Fruit fly (Drosophila melanogaster) whole organism, embryonic: ENCODE data around the gene Usp14.

ENCODE experiments used
- Awh ChIP-seq: fragments of 200-800 bp; sonication (Bioruptor generic); IDR thresholded peaks from 2 replicates; pipeline ENCODE4, ENCODE4 v1.3.6; 2022; ENCODE audit warnings: missing biosample characterization, missing genetic modification characterization
- CG11456 ChIP-seq: fragments of 200-800 bp; sonication (Bioruptor generic); IDR thresholded peaks from 3 replicates; pipeline ENCODE4 v1.3.6; 2022; ENCODE audit warnings: missing biosample characterization, missing genetic modification characterization
- CG11560 ChIP-seq: fragments of 200-800 bp; sonication (Bioruptor generic); IDR thresholded peaks from 3 replicates; pipeline ENCODE4 v1.3.6; 2022; ENCODE audit warnings: missing biosample characterization, missing genetic modification characterization
- CG11696 ChIP-seq: fragments of 200-800 bp; sonication (Bioruptor generic); IDR thresholded peaks from 2 replicates; pipeline ENCODE4 v1.3.6; 2022; ENCODE audit warnings: missing biosample characterization, missing genetic modification characterization
- CG12769 ChIP-seq: fragments of 200-800 bp; sonication (Bioruptor generic); optimal IDR thresholded peaks from 2 replicates; lab custom pipeline; 2019; ENCODE audit warnings: missing biosample characterization, mild to moderate bottlenecking, missing genetic modification characterization, moderate library complexity
- CG13287 ChIP-seq: fragments of 200-800 bp; sonication (Bioruptor generic); IDR thresholded peaks from 2 replicates; pipeline ENCODE4 v1.3.6; 2022; ENCODE audit warnings: missing biosample characterization, missing genetic modification characterization; ENCODE audit not compliant: partially characterized antibody
- CG15073 ChIP-seq: fragments of 200-800 bp; sonication (Bioruptor generic); optimal IDR thresholded peaks from 2 replicates; lab custom pipeline; 2016; ENCODE audit warnings: missing biosample characterization, missing genetic modification characterization
- CG16779 ChIP-seq: fragments of 200-800 bp; sonication (Bioruptor generic); IDR thresholded peaks from 2 replicates; pipeline ENCODE4 v1.3.6; 2022; ENCODE audit warnings: missing biosample characterization, missing genetic modification characterization
- CG17385 ChIP-seq: fragments of 200-800 bp; sonication (Bioruptor generic); optimal IDR thresholded peaks from 3 replicates; lab custom pipeline; 2018; ENCODE audit warnings: missing biosample characterization, mild to moderate bottlenecking, missing genetic modification characterization
- CG17802 ChIP-seq: fragments of 200-800 bp; sonication (Bioruptor generic); optimal IDR thresholded peaks from 2 replicates; lab custom pipeline; 2018; ENCODE audit warnings: missing biosample characterization, mild to moderate bottlenecking, missing genetic modification characterization, moderate library complexity
- CG2875 ChIP-seq: fragments of 200-800 bp; sonication (Bioruptor generic); optimal IDR thresholded peaks from 2 replicates; lab custom pipeline; 2017; ENCODE audit warnings: missing biosample characterization, mild to moderate bottlenecking, missing genetic modification characterization, missing genetic modification reagents
- CG6272 ChIP-seq: fragments of 200-800 bp; sonication (Bioruptor generic); IDR thresholded peaks from 2 replicates; pipeline ENCODE4 v1.3.6; 2022; ENCODE audit warnings: missing biosample characterization, missing genetic modification characterization
- CG7987 ChIP-seq: fragments of 200-800 bp; sonication (Bioruptor generic); optimal IDR thresholded peaks from 2 replicates; lab custom pipeline; 2018; ENCODE audit warnings: missing biosample characterization, mild to moderate bottlenecking, missing genetic modification characterization, moderate library complexity
- CG9932 ChIP-seq: fragments of 200-800 bp; sonication (Bioruptor generic); IDR thresholded peaks from 2 replicates; pipeline ENCODE4 v1.3.6; 2022; ENCODE audit warnings: missing biosample characterization, missing genetic modification characterization
- CHES-1-like ChIP-seq: fragments of 200-800 bp; sonication (Bioruptor generic); optimal IDR thresholded peaks from 2 replicates; lab custom pipeline; 2016; ENCODE audit warnings: missing biosample characterization, missing genetic modification characterization
- CrebB ChIP-seq: fragments of 200-800 bp; sonication (Bioruptor generic); optimal IDR thresholded peaks from 3 replicates; lab custom pipeline; 2018; ENCODE audit warnings: missing biosample characterization, mild to moderate bottlenecking, missing genetic modification characterization
- E2f2 ChIP-seq: fragments of 200-800 bp; sonication (Bioruptor generic); IDR thresholded peaks from 2 replicates; pipeline ENCODE4 v1.3.6; 2022; ENCODE audit warnings: missing biosample characterization, missing genetic modification characterization
- Gug ChIP-seq: fragments of 200-800 bp; sonication (Bioruptor generic); IDR thresholded peaks from 4 replicates; pipeline ENCODE4 v1.3.6; 2022; ENCODE audit warnings: missing biosample characterization, missing genetic modification characterization
- H2.0 ChIP-seq: fragments of 200-800 bp; sonication (Bioruptor generic); IDR thresholded peaks from 2 replicates; pipeline ENCODE4 v1.3.6; 2022; ENCODE audit warnings: missing biosample characterization, missing genetic modification characterization
- Hsf ChIP-seq: fragments of 200-800 bp; sonication (Bioruptor generic); optimal IDR thresholded peaks from 3 replicates; lab custom pipeline; 2016; ENCODE audit warnings: missing biosample characterization, missing genetic modification characterization
- MBD-R2 ChIP-seq: fragments of 200-800 bp; sonication (Bioruptor generic); IDR thresholded peaks from 2 replicates; pipeline ENCODE4 v1.3.6; 2022; ENCODE audit warnings: missing biosample characterization, missing genetic modification characterization
- Mrtf ChIP-seq: fragments of 200-800 bp; sonication (Bioruptor generic); IDR thresholded peaks from 3 replicates; pipeline ENCODE4 v1.3.6; 2022; ENCODE audit warnings: missing biosample characterization, missing genetic modification characterization
- NfI ChIP-seq: fragments of 200-800 bp; sonication (Bioruptor generic); optimal IDR thresholded peaks from 3 replicates; lab custom pipeline; 2018; ENCODE audit warnings: missing biosample characterization, mild to moderate bottlenecking, missing genetic modification characterization, moderate library complexity
- Oaz ChIP-seq: fragments of 200-800 bp; sonication (Bioruptor generic); IDR thresholded peaks from 2 replicates; pipeline ENCODE4 v1.3.6; 2022; ENCODE audit warnings: missing biosample characterization, missing genetic modification characterization
- Ptx1 ChIP-seq: fragments of 200-800 bp; sonication (Bioruptor generic); IDR thresholded peaks from 2 replicates; pipeline ENCODE4 v1.3.6; 2022; ENCODE audit warnings: missing biosample characterization, missing genetic modification characterization
- Ravus ChIP-seq: fragments of 200-800 bp; sonication (Bioruptor generic); IDR thresholded peaks from 2 replicates; pipeline ENCODE4 v1.3.6; 2022; ENCODE audit warnings: missing biosample characterization, missing genetic modification characterization
- Stat92E ChIP-seq, 3 experiments: fragments of >200 bp in 2 of 3; fragments of 200-800 bp in 1 of 3; sonication (Bioruptor generic) in 1 of 3; optimal IDR thresholded peaks; 2 replicates each; lab custom pipeline; 2017 to 2019; ENCODE audit warnings: missing biosample characterization in 3 of 3, missing genetic modification characterization in 3 of 3, mild to moderate bottlenecking in 1 of 3, moderate library complexity in 1 of 3
- TFAM ChIP-seq: fragments of 200-800 bp; sonication (Bioruptor generic); optimal IDR thresholded peaks from 2 replicates; lab custom pipeline; 2017; ENCODE audit warnings: missing biosample characterization, missing genetic modification characterization, inconsistent platforms
- Usf ChIP-seq: fragments of 200-800 bp; sonication (Bioruptor generic); optimal IDR thresholded peaks from 2 replicates; lab custom pipeline; 2017; ENCODE audit warnings: missing genotype, missing biosample characterization, missing genetic modification characterization
- bbx ChIP-seq: fragments of 200-800 bp; sonication (Bioruptor generic); IDR thresholded peaks from 2 replicates; pipeline ENCODE4 v1.3.6; 2022; ENCODE audit warnings: missing biosample characterization, missing genetic modification characterization; ENCODE audit not compliant: partially characterized antibody
- chinmo ChIP-seq: fragments of 200-800 bp; sonication (Bioruptor generic); IDR thresholded peaks from 4 replicates; pipeline ENCODE4 v1.3.6; 2022; ENCODE audit warnings: missing biosample characterization, missing genetic modification characterization; ENCODE audit not compliant: partially characterized antibody
- dan ChIP-seq: fragments of 200-800 bp; sonication (Bioruptor generic); IDR thresholded peaks from 2 replicates; pipeline ENCODE4 v1.3.6; 2022; ENCODE audit warnings: missing biosample characterization, missing genetic modification characterization
- dimm ChIP-seq: fragments of 200-800 bp; sonication (Bioruptor generic); IDR thresholded peaks from 2 replicates; pipeline ENCODE4 v1.3.6; 2022; ENCODE audit warnings: missing biosample characterization, missing genetic modification characterization
- ewg ChIP-seq: fragments of 200-800 bp; sonication (Bioruptor generic); optimal IDR thresholded peaks from 3 replicates; lab custom pipeline; 2017; ENCODE audit warnings: mild to moderate bottlenecking, missing biosample characterization, missing genetic modification reagents, missing genetic modification characterization
- hkb ChIP-seq, 2 experiments: fragments of 200-800 bp in 1 of 2; fragments of >200 bp in 1 of 2; sonication (Bioruptor generic) in 1 of 2; IDR thresholded peaks in 1 of 2; optimal IDR thresholded peaks in 1 of 2; 2 replicates each; pipeline versions ENCODE4 v1.3.6 to Lab custom; 2017 to 2022; ENCODE audit warnings: missing biosample characterization in 1 of 2, missing genetic modification characterization in 1 of 2
- nau ChIP-seq: fragments of 200-800 bp; sonication (Bioruptor generic); optimal IDR thresholded peaks from 3 replicates; lab custom pipeline; 2017; ENCODE audit warnings: missing biosample characterization, mild to moderate bottlenecking, missing genetic modification characterization, missing genetic modification reagents
- odd ChIP-seq: fragments of 200-800 bp; sonication (Bioruptor generic); optimal IDR thresholded peaks from 2 replicates; lab custom pipeline; 2017; ENCODE audit warnings: missing biosample characterization, mild to moderate bottlenecking, missing genetic modification characterization
- org-1 ChIP-seq: fragments of 200-800 bp; sonication (Bioruptor generic); optimal IDR thresholded peaks from 2 replicates; lab custom pipeline; 2017; ENCODE audit warnings: missing biosample characterization, missing genetic modification characterization
- pb ChIP-seq: fragments of 200-800 bp; sonication (Bioruptor generic); optimal IDR thresholded peaks from 3 replicates; lab custom pipeline; 2016; ENCODE audit warnings: missing biosample characterization, missing genetic modification characterization
- pum ChIP-seq: fragments of 200-800 bp; sonication (Bioruptor generic); optimal IDR thresholded peaks from 2 replicates; lab custom pipeline; 2016; ENCODE audit warnings: missing biosample characterization, missing genetic modification characterization
- rib ChIP-seq: fragments of 200-800 bp; sonication (Bioruptor generic); IDR thresholded peaks from 2 replicates; pipeline ENCODE4 v1.3.6; 2022; ENCODE audit warnings: missing biosample characterization, missing genetic modification characterization
- sens ChIP-seq: fragments of 200-800 bp; sonication (Bioruptor generic); peaks from one replicate; lab custom pipeline; 2016; ENCODE audit warnings: missing biosample characterization, missing genetic modification characterization
- sna ChIP-seq: fragments of 200-800 bp; sonication (Bioruptor generic); IDR thresholded peaks from 2 replicates; pipeline ENCODE4 v1.3.6; 2022; ENCODE audit warnings: missing biosample characterization, missing genetic modification characterization; ENCODE audit not compliant: partially characterized antibody
- sr ChIP-seq: fragments of 200-800 bp; sonication (Bioruptor generic); IDR thresholded peaks from 3 replicates; pipeline ENCODE4 v1.3.6; 2022; ENCODE audit warnings: missing biosample characterization, missing genetic modification characterization
- tup ChIP-seq: fragments of 200-800 bp; sonication (Bioruptor generic); optimal IDR thresholded peaks from 2 replicates; lab custom pipeline; 2016; ENCODE audit warnings: missing biosample characterization, mild to moderate bottlenecking, missing genetic modification characterization, moderate library complexity
- wor ChIP-seq: fragments of 200-800 bp; sonication (Bioruptor generic); IDR thresholded peaks from 2 replicates; pipeline ENCODE4 v1.3.6; 2022; ENCODE audit warnings: missing biosample characterization, missing genetic modification characterization
- z ChIP-seq: fragments of 200-800 bp; sonication (Bioruptor generic); IDR thresholded peaks from 3 replicates; pipeline ENCODE4 v1.3.6; 2022; ENCODE audit warnings: missing biosample characterization, missing genetic modification characterization
- zen2 ChIP-seq: fragments of 200-800 bp; sonication (Bioruptor generic); IDR thresholded peaks from 3 replicates; pipeline ENCODE4 v1.3.6; 2022; ENCODE audit warnings: missing biosample characterization, missing genetic modification characterization; ENCODE audit not compliant: partially characterized antibody
- zf30C ChIP-seq: fragments of 200-800 bp; sonication (Bioruptor generic); optimal IDR thresholded peaks from 3 replicates; lab custom pipeline; 2018; ENCODE audit warnings: missing biosample characterization, mild to moderate bottlenecking, missing genetic modification characterization

Usp14 gene

DNA sequence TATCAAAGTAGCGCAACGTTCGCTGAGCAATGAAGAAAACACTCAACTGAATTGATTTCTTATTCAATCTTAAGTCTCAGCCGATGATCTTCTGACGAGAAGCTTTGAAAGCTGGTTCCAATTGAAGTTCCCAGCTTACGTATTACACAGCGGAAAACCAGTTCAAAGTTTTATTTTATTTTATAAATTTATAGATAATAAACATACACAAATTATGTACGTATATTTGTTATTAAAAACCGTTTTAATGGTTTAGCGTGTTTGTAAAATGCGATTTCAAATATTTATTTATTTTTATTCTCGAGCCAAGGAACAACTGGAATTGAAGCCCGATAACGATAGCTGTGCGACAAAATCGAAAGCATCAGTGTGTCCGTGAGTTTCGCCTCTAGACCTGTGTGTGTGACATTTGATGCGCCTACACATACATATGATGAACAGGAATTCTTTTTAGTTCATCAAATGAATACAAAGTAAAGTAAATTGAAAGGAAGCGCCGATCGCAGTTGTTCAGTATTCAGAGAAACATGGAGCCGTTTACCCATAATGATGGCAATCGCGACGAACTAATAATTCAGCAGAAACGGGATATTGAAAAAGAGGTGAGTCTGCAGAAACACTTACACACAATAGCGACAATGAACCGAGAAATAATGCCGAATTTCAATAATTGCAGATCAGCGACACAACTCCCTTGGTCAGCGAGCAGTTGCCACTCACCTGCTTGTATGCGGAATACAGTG is 7.5 kb downstream of the Usp14 start, which contains the start of the genes CG5390 and CG4968 (continued):
- peak; percentile 20; the same call in 1 of the 2 replicates for TF ChIP-seq rib (GFP tag; lab: Robert Waterston, UW)
- TF ChIP-seq pb (GFP tag; lab: Kevin White, UChicago): no peak
- TF ChIP-seq z (GFP tag; lab: Robert Waterston, UW): peak; percentile 63; the same call in 1 of the 3 replicates
- peak; percentile 38 for TF ChIP-seq ewg (GFP tag; lab: Kevin White, UChicago)
- TF ChIP-seq dimm (GFP tag; lab: Robert Waterston, UW): no peak
- no peak for TF ChIP-seq Oaz (GFP tag; lab: Robert Waterston, UW)
- no peak for TF ChIP-seq dan (GFP tag; lab: Robert Waterston, UW)
- TF ChIP-seq TFAM (GFP tag; lab: Kevin White, UChicago): no peak
- TF ChIP-seq Ravus (GFP tag; lab: Robert Waterston, UW): no peak
- TF ChIP-seq Gug (GFP tag; lab: Robert Waterston, UW): no peak
- peak; percentile 64 for TF ChIP-seq H2.0 (GFP tag; lab: Robert Waterston, UW)
- TF ChIP-seq CG11456: peak; percentile 16; the same call in 1 of the 3 replicates
- peak; percentile 72 for TF ChIP-seq bbx (GFP tag; lab: Robert Waterston, UW)
- TF ChIP-seq tup (GFP tag; lab: Kevin White, UChicago): peak; percentile 35
- TF ChIP-seq zen2 (GFP tag; lab: Robert Waterston, UW): no peak; the same call in 2 of the 3 replicates
- no peak for TF ChIP-seq sr (GFP tag; lab: Robert Waterston, UW)
- TF ChIP-seq zf30C (GFP tag; lab: Kevin White, UChicago): peak; percentile 74
- no peak for TF ChIP-seq sna (GFP tag; lab: Robert Waterston, UW)
- TF ChIP-seq CG11696: no peak
- TF ChIP-seq CHES-1-like (GFP tag; lab: Kevin White, UChicago): no peak
- 0 out of 4 replicates have a peak, but pooled peaks have one; percentile 65 for TF ChIP-seq chinmo (GFP tag; lab: Robert Waterston, UW)
- no peak for TF ChIP-seq wor (GFP tag; lab: Robert Waterston, UW)
- peak; percentile 87 for TF ChIP-seq MBD-R2 (GFP tag; lab: Robert Waterston, UW)
- TF ChIP-seq CrebB (tag; lab: Kevin White, UChicago): peak; percentile 56
- no peak for TF ChIP-seq org-1 (GFP tag; lab: Kevin White, UChicago)
- peak; percentile 68 for TF ChIP-seq CG17385 (GFP tag; lab: Kevin White, UChicago)
- TF ChIP-seq Usf (GFP tag; lab: Kevin White, UChicago): no peak
- TF ChIP-seq E2f2: peak; percentile 70
- TF ChIP-seq CG11560 (tag; lab: Robert Waterston, UW): no peak
- TF ChIP-seq odd: peak; percentile 56
- peak; percentile 73 for TF ChIP-seq CG13287 (GFP tag; lab: Robert Waterston, UW)
- TF ChIP-seq CG12769: no peak
- TF ChIP-seq NfI (GFP tag; lab: Kevin White, UChicago): peak; percentile 72
- no peak for TF ChIP-seq CG16779 (GFP tag; lab: Robert Waterston, UW)
- TF ChIP-seq Mrtf (GFP tag; lab: Robert Waterston, UW): no peak; the same call in 2 of the 3 replicates
- TF ChIP-seq Awh (GFP tag; lab: Robert Waterston, UW): peak; percentile 11; the same call in 1 of the 2 replicates
- peak; percentile 7 for TF ChIP-seq CG17802
- TF ChIP-seq CG7987 (GFP tag; lab: Kevin White, UChicago): no peak
- no peak for TF ChIP-seq CG6272
- no peak for TF ChIP-seq pum
- peak; percentile 33 for TF ChIP-seq nau (GFP tag; lab: Kevin White, UChicago)
- no peak for TF ChIP-seq CG2875
- peak; percentile 34 for TF ChIP-seq Hsf (GFP tag; lab: Kevin White, UChicago)
- TF ChIP-seq sens: peak; percentile 81
- TF ChIP-seq CG15073 (GFP tag; lab: Kevin White, UChicago): no peak
- peak; percentile 79 for TF ChIP-seq CG9932 (GFP tag; lab: Robert Waterston, UW)
- no peak for TF ChIP-seq hkb (optimal IDR thresholded peaks at IDR 0.05; lab: Kevin White, UChicago)
- TF ChIP-seq hkb (GFP tag; IDR thresholded peaks at IDR 0.05; lab: Robert Waterston, UW): peak; percentile 65
- TF ChIP-seq Ptx1: peak; percentile 50; the same call in 1 of the 2 replicates
- TF ChIP-seq Stat92E (GFP tag; optimal IDR thresholded peaks at IDR 0.05; lab: Kevin White, UChicago): no peak
